Fruit fly (Drosophila melanogaster): ENCODE results near the gene CG11842.

dm6 chr3R:29091609-29092008 lies 39.1 kb downstream of the CG11842 start:
- TF ChIP-seq psq (optimal IDR thresholded peaks at IDR 0.05) (no peak), ttk (optimal IDR thresholded peaks at IDR 0.05) (no peak), Myc (optimal IDR thresholded peaks at IDR 0.05) (no peak), insv (optimal IDR thresholded peaks at IDR 0.05) (no peak), h (optimal IDR thresholded peaks at IDR 0.05) (no peak), Sin3A (optimal IDR thresholded peaks at IDR 0.05) (no peak)

Data from Kc167 (cell line).